Worm (Caenorhabditis elegans) whole organism, young adult: Measurements from ENCODE around the gene K01A6.6.

Source experiments
- B0035.1 ChIP-seq: sonication (generic microtip); optimal IDR thresholded peaks from 2 replicates; lab custom pipeline; 2016; ENCODE audit warnings: missing genetic modification characterization, mild to moderate bottlenecking, missing compliant biosample characterization, missing genotype, missing genetic modification reagents
- dox-1 ChIP-seq: fragments of 200-800 bp; sonication (Bioruptor generic); IDR thresholded peaks from 2 replicates; pipeline ENCODE4 v1.3.6; 2022; ENCODE audit warnings: missing genetic modification reagents, missing genetic modification characterization, missing compliant biosample characterization
- lin-35 ChIP-seq, 3 experiments: fragments of 150-350 bp in 2 of 3; sonication (generic microtip) in 1 of 3; optimal IDR thresholded peaks; 2 replicates each; lab custom pipeline; 2014 to 2018; ENCODE audit warnings: missing biosample characterization in 3 of 3, missing genetic modification characterization in 3 of 3, missing genetic modification reagents in 3 of 3
- nfya-1 ChIP-seq: sonication (generic microtip); optimal IDR thresholded peaks from 2 replicates; lab custom pipeline; 2017; ENCODE audit warnings: antibody characterized with exemption, missing compliant biosample characterization, missing genetic modification characterization, borderline replicate concordance; ENCODE audit not compliant: insufficient read depth
- pha-4 ChIP-seq: fragments of 150-350 bp; sonication (generic microtip); optimal IDR thresholded peaks from 2 replicates; lab custom pipeline; 2014; ENCODE audit warnings: missing biosample characterization, missing genetic modification reagents, missing genetic modification characterization

DNA sequence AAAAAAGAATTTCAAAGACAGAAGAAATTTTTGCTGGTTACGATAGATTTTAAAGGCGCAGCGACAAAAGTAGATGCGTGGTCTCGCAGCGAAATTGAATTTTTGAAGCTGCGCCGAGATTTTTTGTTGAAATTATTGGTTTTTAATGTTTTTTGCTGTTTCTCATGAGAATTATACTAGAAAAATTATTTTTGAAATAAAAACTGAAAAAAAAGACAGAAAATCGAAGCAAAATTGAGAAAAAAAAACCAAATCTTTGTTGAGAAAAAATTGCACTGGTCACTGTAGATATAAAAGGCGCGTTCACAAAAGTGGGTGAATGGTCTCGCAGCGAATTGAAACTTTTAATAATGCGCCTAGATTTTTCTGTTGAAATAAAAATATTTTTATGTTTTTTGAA, 39.5 kb upstream of the K01A6.6 start:
- no peak for TF ChIP-seq lin-35 (GFP tag; optimal IDR thresholded peaks at IDR 0.05; lab: Kevin White, UChicago)
- TF ChIP-seq dox-1 (GFP tag; lab: Robert Waterston, UW): no peak; the same call in 1 of the 2 replicates
- no peak for TF ChIP-seq pha-4 (tag; lab: Kevin White, UChicago)
- TF ChIP-seq nfya-1 (tag; lab: Kevin White, UChicago): no peak
- TF ChIP-seq B0035.1 (tag; lab: Kevin White, UChicago): no peak
